Fruit fly (Drosophila melanogaster) whole organism, prepupa: Measurements from ENCODE around the gene CG5191.

Experiments
- Blimp-1 ChIP-seq: fragments of 200-800 bp; sonication (Bioruptor generic); optimal IDR thresholded peaks from 3 replicates; lab custom pipeline; 2017; ENCODE audit warnings: missing biosample characterization, missing genetic modification characterization, mild to moderate bottlenecking, moderate library complexity, missing genetic modification reagents
- CG10669 ChIP-seq: fragments of 200-800 bp; sonication (Bioruptor generic); optimal IDR thresholded peaks from 3 replicates; lab custom pipeline; 2018; ENCODE audit warnings: missing biosample characterization, mild to moderate bottlenecking, missing genetic modification characterization, moderate library complexity
- CG11294 ChIP-seq: fragments of 200-800 bp; sonication (Bioruptor generic); IDR thresholded peaks from 2 replicates; pipeline ENCODE4 v1.3.6; 2022; ENCODE audit warnings: missing biosample characterization, missing genetic modification characterization
- CG11762 ChIP-seq: fragments of 200-800 bp; sonication (Bioruptor generic); optimal IDR thresholded peaks from 3 replicates; lab custom pipeline; 2016; ENCODE audit warnings: missing biosample characterization, missing genetic modification characterization; ENCODE audit not compliant: insufficient read depth
- CG15336 ChIP-seq: fragments of 200-800 bp; sonication (Bioruptor generic); IDR thresholded peaks from 2 replicates; pipeline ENCODE4 v1.3.6; 2022; ENCODE audit warnings: missing biosample characterization, missing genetic modification characterization
- CG1621 ChIP-seq: fragments of 200-800 bp; sonication (Bioruptor generic); optimal IDR thresholded peaks from 3 replicates; lab custom pipeline; 2018; ENCODE audit warnings: missing biosample characterization, mild to moderate bottlenecking, missing genetic modification characterization
- CG16779 ChIP-seq: fragments of 200-800 bp; sonication (Bioruptor generic); optimal IDR thresholded peaks from 3 replicates; lab custom pipeline; 2017; ENCODE audit warnings: missing biosample characterization, mild to moderate bottlenecking, missing genetic modification characterization
- CG3032 ChIP-seq: fragments of 200-800 bp; optimal IDR thresholded peaks from 2 replicates; lab custom pipeline; 2019; ENCODE audit warnings: missing biosample characterization, mild to moderate bottlenecking, missing genetic modification characterization, moderate library complexity
- CG3919 ChIP-seq: fragments of 200-800 bp; sonication (Bioruptor generic); optimal IDR thresholded peaks from 3 replicates; lab custom pipeline; 2016; ENCODE audit warnings: missing biosample characterization, missing genetic modification characterization
- CG6163 ChIP-seq: fragments of 200-800 bp; sonication (Bioruptor generic); IDR thresholded peaks from 3 replicates; pipeline ENCODE4 v1.3.6; 2022; ENCODE audit warnings: missing biosample characterization, missing genetic modification characterization
- CG6276 ChIP-seq: fragments of 200-800 bp; sonication (Bioruptor generic); optimal IDR thresholded peaks from 2 replicates; lab custom pipeline; 2017; ENCODE audit warnings: missing biosample characterization, mild to moderate bottlenecking, missing genetic modification characterization
- CG6792 ChIP-seq: fragments of 200-800 bp; sonication (Bioruptor generic); optimal IDR thresholded peaks from 3 replicates; lab custom pipeline; 2016; ENCODE audit warnings: missing biosample characterization, missing genetic modification characterization
- CG6854 ChIP-seq: fragments of 200-800 bp; sonication (Bioruptor generic); optimal IDR thresholded peaks from 2 replicates; lab custom pipeline; 2017; ENCODE audit warnings: missing biosample characterization, mild to moderate bottlenecking, missing genetic modification characterization
- CG7368 ChIP-seq: fragments of 200-800 bp; sonication (Bioruptor generic); optimal IDR thresholded peaks from 3 replicates; lab custom pipeline; 2016; ENCODE audit warnings: missing biosample characterization, missing genetic modification characterization
- CG8119 ChIP-seq: fragments of 200-800 bp; sonication (Bioruptor generic); IDR thresholded peaks from 3 replicates; pipeline ENCODE4 v1.3.6; 2022; ENCODE audit warnings: missing biosample characterization, missing genetic modification characterization
- CG8319 ChIP-seq: fragments of 200-800 bp; sonication (Bioruptor generic); optimal IDR thresholded peaks from 3 replicates; lab custom pipeline; 2016; ENCODE audit warnings: missing biosample characterization, missing genetic modification characterization
- CG8632 ChIP-seq: fragments of 200-800 bp; sonication (Bioruptor generic); optimal IDR thresholded peaks from 3 replicates; lab custom pipeline; 2016; ENCODE audit warnings: missing biosample characterization, missing genetic modification characterization
- Eip75B ChIP-seq: fragments of 200-800 bp; sonication (Bioruptor generic); optimal IDR thresholded peaks from 3 replicates; lab custom pipeline; 2016; ENCODE audit warnings: missing biosample characterization, missing genetic modification characterization
- Eip78C ChIP-seq: fragments of 200-800 bp; sonication (Bioruptor generic); peaks from one replicate; lab custom pipeline; 2016; ENCODE audit warnings: missing biosample characterization, missing genetic modification characterization
- Eip93F ChIP-seq: fragments of 200-800 bp; sonication (Bioruptor generic); optimal IDR thresholded peaks from 2 replicates; lab custom pipeline; 2016; ENCODE audit warnings: missing biosample characterization, mild to moderate bottlenecking, missing genetic modification characterization
- Hr38 ChIP-seq: sonication (Bioruptor generic); optimal IDR thresholded peaks from 2 replicates; lab custom pipeline; 2016; ENCODE audit warnings: missing biosample characterization, missing genetic modification characterization
- Hr39 ChIP-seq: fragments of 200-800 bp; sonication (Bioruptor generic); optimal IDR thresholded peaks from 2 replicates; lab custom pipeline; 2016; ENCODE audit warnings: missing biosample characterization, missing genetic modification characterization
- Lpt ChIP-seq: fragments of 200-800 bp; sonication (Bioruptor generic); optimal IDR thresholded peaks from 3 replicates; lab custom pipeline; 2016; ENCODE audit warnings: missing biosample characterization, missing genetic modification characterization
- Met ChIP-seq: fragments of 200-800 bp; sonication (Bioruptor generic); optimal IDR thresholded peaks from 3 replicates; lab custom pipeline; 2016; ENCODE audit warnings: missing biosample characterization, missing genetic modification characterization
- Sox102F ChIP-seq: fragments of 200-800 bp; sonication (Bioruptor generic); optimal IDR thresholded peaks from 2 replicates; lab custom pipeline; 2016; ENCODE audit warnings: missing biosample characterization, mild to moderate bottlenecking, missing genetic modification characterization
- Sox15 ChIP-seq: fragments of 200-800 bp; sonication (Bioruptor generic); optimal IDR thresholded peaks from 3 replicates; lab custom pipeline; 2016; ENCODE audit warnings: missing biosample characterization, missing genetic modification characterization
- achi ChIP-seq: fragments of 200-800 bp; sonication (Bioruptor generic); optimal IDR thresholded peaks from 3 replicates; lab custom pipeline; 2016; ENCODE audit warnings: missing biosample characterization, missing genetic modification characterization
- cyc ChIP-seq: fragments of 200-800 bp; sonication (Bioruptor generic); optimal IDR thresholded peaks from 3 replicates; lab custom pipeline; 2016; ENCODE audit warnings: missing biosample characterization, missing genetic modification characterization
- dac ChIP-seq: fragments of 200-800 bp; sonication (Bioruptor generic); optimal IDR thresholded peaks from 2 replicates; lab custom pipeline; 2017; ENCODE audit warnings: missing biosample characterization, mild to moderate bottlenecking, missing genetic modification characterization
- eg ChIP-seq: fragments of 200-800 bp; sonication (Bioruptor generic); IDR thresholded peaks from 3 replicates; pipeline ENCODE4 v1.3.6; 2022; ENCODE audit warnings: missing biosample characterization, missing genetic modification characterization
- esn ChIP-seq: fragments of 200-800 bp; sonication (Bioruptor generic); optimal IDR thresholded peaks from 2 replicates; lab custom pipeline; 2016; ENCODE audit warnings: missing biosample characterization, mild to moderate bottlenecking, missing genetic modification characterization, moderate library complexity
- fd59A ChIP-seq: fragments of 200-800 bp; sonication (Bioruptor generic); optimal IDR thresholded peaks from 2 replicates; lab custom pipeline; 2017; ENCODE audit warnings: missing biosample characterization, mild to moderate bottlenecking, missing genetic modification characterization, missing genetic modification reagents
- fd85E ChIP-seq: fragments of 200-800 bp; sonication (Bioruptor generic); optimal IDR thresholded peaks from 3 replicates; lab custom pipeline; 2016; ENCODE audit warnings: missing biosample characterization, missing genetic modification characterization
- fkh ChIP-seq: fragments of 200-800 bp; sonication (Bioruptor generic); optimal IDR thresholded peaks from 3 replicates; lab custom pipeline; 2017; ENCODE audit warnings: missing biosample characterization, mild to moderate bottlenecking, missing genetic modification characterization, moderate library complexity
- lz ChIP-seq: fragments of 200-800 bp; sonication (Bioruptor generic); optimal IDR thresholded peaks from 3 replicates; lab custom pipeline; 2016; ENCODE audit warnings: missing biosample characterization, missing genetic modification characterization
- net ChIP-seq: fragments of 200-800 bp; sonication (Bioruptor generic); optimal IDR thresholded peaks from 3 replicates; lab custom pipeline; 2016; ENCODE audit warnings: missing biosample characterization, missing genetic modification characterization
- pdm3 ChIP-seq: fragments of 200-800 bp; sonication (Bioruptor generic); optimal IDR thresholded peaks from 3 replicates; lab custom pipeline; 2016; ENCODE audit warnings: missing biosample characterization, missing genetic modification characterization
- spab ChIP-seq: fragments of 200-800 bp; sonication (Bioruptor generic); optimal IDR thresholded peaks from 2 replicates; lab custom pipeline; 2017; ENCODE audit warnings: missing biosample characterization, mild to moderate bottlenecking, missing genetic modification characterization, missing genetic modification reagents
- ss ChIP-seq, 2 experiments: fragments of 200-800 bp; sonication (Bioruptor generic); optimal IDR thresholded peaks; 2 replicates in 1 of 2; 3 replicates in 1 of 2; lab custom pipeline; 2017 to 2018; ENCODE audit warnings: mild to moderate bottlenecking in 2 of 2, missing biosample characterization in 2 of 2, missing genetic modification characterization in 2 of 2, moderate library complexity in 1 of 2
- svp ChIP-seq: fragments of 200-800 bp; sonication (Bioruptor generic); peaks from one replicate; lab custom pipeline; 2016; ENCODE audit warnings: missing biosample characterization, missing genetic modification characterization
- topi ChIP-seq: fragments of 200-800 bp; sonication (Bioruptor generic); optimal IDR thresholded peaks from 3 replicates; lab custom pipeline; 2016; ENCODE audit warnings: missing biosample characterization, missing genetic modification characterization

CG5191 gene

dm6 chr3R:20554300-20554699, 6.4 kb upstream of the CG5191 start, which contains the start of gene att-ORFB:
TSS of gene att-ORFB (minus strand) at chr3R:20554400.
- TF ChIP-seq Eip93F (GFP tag; lab: Kevin White, UChicago), result no peak
- no peak for TF ChIP-seq CG15336
- no peak for TF ChIP-seq Sox102F (GFP tag; lab: Kevin White, UChicago)
- TF ChIP-seq net (GFP tag; lab: Kevin White, UChicago), result no peak
- no peak for TF ChIP-seq Eip78C (GFP tag; lab: Kevin White, UChicago)
- TF ChIP-seq Sox15 (GFP tag; lab: Kevin White, UChicago), result no peak
- TF ChIP-seq achi (GFP tag; lab: Kevin White, UChicago), result no peak
- TF ChIP-seq fd85E, result no peak
- TF ChIP-seq topi (GFP tag; lab: Kevin White, UChicago), result no peak
- TF ChIP-seq CG3919 (GFP tag; lab: Kevin White, UChicago), result no peak
- no peak for TF ChIP-seq lz (GFP tag; lab: Kevin White, UChicago)
- TF ChIP-seq CG1621 (tag; lab: Kevin White, UChicago), result no peak
- no peak for TF ChIP-seq CG8632 (GFP tag; lab: Kevin White, UChicago)
- no peak for TF ChIP-seq CG8319
- no peak for TF ChIP-seq Eip75B (GFP tag; lab: Kevin White, UChicago)
- no peak for TF ChIP-seq CG3032 (tag; lab: Kevin White, UChicago)
- no peak for TF ChIP-seq svp (GFP tag; lab: Kevin White, UChicago)
- TF ChIP-seq Hr39, result no peak
- no peak for TF ChIP-seq dac (GFP tag; lab: Kevin White, UChicago)

- peak; percentile 74 for TF ChIP-seq svp (GFP tag; lab: Kevin White, UChicago)
- TF ChIP-seq CG16779, result no peak
- TF ChIP-seq fd59A (GFP tag; lab: Kevin White, UChicago), result no peak
- no peak for TF ChIP-seq Hr38 (GFP tag; lab: Kevin White, UChicago)
- TF ChIP-seq CG3919 (GFP tag; lab: Kevin White, UChicago), result no peak
- TF ChIP-seq spab (GFP tag; lab: Kevin White, UChicago), result no peak
- TF ChIP-seq CG6276 (GFP tag; lab: Kevin White, UChicago), result peak; percentile 35
- TF ChIP-seq Eip78C (GFP tag; lab: Kevin White, UChicago), result peak; percentile 66
- peak in 1 of 2 experiments; percentile 43 for TF ChIP-seq ss (GFP tag; optimal IDR thresholded peaks at IDR 0.05; lab: Kevin White, UChicago)
- TF ChIP-seq Lpt (GFP tag; lab: Kevin White, UChicago), result no peak
- peak; percentile 61; the same call in 2 of the 3 replicates for TF ChIP-seq eg (GFP tag; lab: Robert Waterston, UW)
- peak; percentile 62; the same call in 1 of the 3 replicates for TF ChIP-seq CG6163 (GFP tag; lab: Robert Waterston, UW)
- TF ChIP-seq pdm3 (GFP tag; lab: Kevin White, UChicago), result no peak
- no peak for TF ChIP-seq CG11762 (GFP tag; lab: Kevin White, UChicago)
- peak; percentile 49; the same call in 1 of the 2 replicates for TF ChIP-seq CG11294 (GFP tag; lab: Robert Waterston, UW)
- no peak for TF ChIP-seq CG8632 (GFP tag; lab: Kevin White, UChicago)
- TF ChIP-seq Met (GFP tag; lab: Kevin White, UChicago), result peak; percentile 33
- TF ChIP-seq fkh (GFP tag; lab: Kevin White, UChicago), result peak; percentile 35
- TF ChIP-seq dac (GFP tag; lab: Kevin White, UChicago), result no peak
Measured at dm6 chr3R:20555023-20555422, 5.6 kb upstream of the CG5191 start.

- TF ChIP-seq topi (GFP tag; lab: Kevin White, UChicago), result no peak
- no peak for TF ChIP-seq esn (GFP tag; lab: Kevin White, UChicago)
- TF ChIP-seq CG10669 (GFP tag; lab: Kevin White, UChicago), result no peak
- peak; percentile 29; the same call in 1 of the 3 replicates for TF ChIP-seq CG8119 (GFP tag; lab: Robert Waterston, UW)
- peak; percentile 38 for TF ChIP-seq Eip93F (GFP tag; lab: Kevin White, UChicago)
- TF ChIP-seq CG6854, result no peak
- TF ChIP-seq svp (GFP tag; lab: Kevin White, UChicago), result no peak
- TF ChIP-seq CG7368 (GFP tag; lab: Kevin White, UChicago), result no peak
- TF ChIP-seq CG6163 (GFP tag; lab: Robert Waterston, UW), result peak; percentile 24; the same call in 1 of the 3 replicates
- TF ChIP-seq lz (GFP tag; lab: Kevin White, UChicago), result no peak
- no peak for TF ChIP-seq Blimp-1 (GFP tag; lab: Kevin White, UChicago)
- TF ChIP-seq CG15336, result no peak
- no peak for TF ChIP-seq ss (GFP tag; optimal IDR thresholded peaks at IDR 0.05; lab: Kevin White, UChicago)
- TF ChIP-seq CG6276 (GFP tag; lab: Kevin White, UChicago), result no peak
- no peak for TF ChIP-seq pdm3 (GFP tag; lab: Kevin White, UChicago)
- peak; percentile 95 for TF ChIP-seq fkh (GFP tag; lab: Kevin White, UChicago)
- no peak for TF ChIP-seq dac (GFP tag; lab: Kevin White, UChicago)
- TF ChIP-seq cyc (GFP tag; lab: Kevin White, UChicago), result no peak
- no peak for TF ChIP-seq Sox15 (GFP tag; lab: Kevin White, UChicago)
- TF ChIP-seq CG6792 (GFP tag; lab: Kevin White, UChicago), result no peak
- no peak for TF ChIP-seq eg (GFP tag; lab: Robert Waterston, UW)
Measured at dm6 chr3R:20555720-20556280, 4.9 kb upstream of the CG5191 start.
